Worm (Caenorhabditis elegans): ENCODE measurements around the gene polq-1.

ce11 chrIII:5747185-5747584 is 55.8 kb downstream of the polq-1 start, which contains the start of gene B0244.4:
- TF ChIP-seq tbx-37 (GFP tag; conservative IDR thresholded peaks at IDR 0.05) (no peak), ama-1 (optimal IDR thresholded peaks at IDR 0.05) (no peak), ets-7 (tag; optimal IDR thresholded peaks at IDR 0.05) (no peak), ceh-13 (GFP tag; optimal IDR thresholded peaks at IDR 0.05) (no peak), aly-1 (tag; optimal IDR thresholded peaks at IDR 0.05) (no peak), tbx-11 (GFP tag; IDR thresholded peaks at IDR 0.05) (no peak), pes-1 (GFP tag; IDR thresholded peaks at IDR 0.05) (no peak)
